Fruit fly (Drosophila melanogaster) whole organism, embryonic: Measurements from ENCODE around the gene Epp.

Source experiments
- Aef1 ChIP-seq: fragments of 200-800 bp; sonication (Bioruptor generic); IDR thresholded peaks from 3 replicates; pipeline ENCODE4 v1.3.6; 2022; ENCODE audit warnings: missing biosample characterization, missing genetic modification characterization
- Blimp-1 ChIP-seq: fragments of 200-800 bp; sonication (Bioruptor generic); optimal IDR thresholded peaks from 3 replicates; lab custom pipeline; 2018; ENCODE audit warnings: missing biosample characterization, missing genetic modification characterization, mild to moderate bottlenecking, moderate library complexity, missing genetic modification reagents
- CG1024 ChIP-seq: fragments of 200-800 bp; sonication (Bioruptor generic); IDR thresholded peaks from 2 replicates; pipeline ENCODE4 v1.3.6; 2022; ENCODE audit warnings: missing biosample characterization, missing genetic modification characterization
- CG11696 ChIP-seq: fragments of 200-800 bp; sonication (Bioruptor generic); IDR thresholded peaks from 2 replicates; pipeline ENCODE4 v1.3.6; 2022; ENCODE audit warnings: missing biosample characterization, missing genetic modification characterization
- CG1233 ChIP-seq: fragments of 200-800 bp; sonication (Bioruptor generic); optimal IDR thresholded peaks from 4 replicates; lab custom pipeline; 2018; ENCODE audit warnings: missing biosample characterization, mild to moderate bottlenecking, missing genetic modification characterization
- CG13424 ChIP-seq: fragments of 200-800 bp; sonication (Bioruptor generic); optimal IDR thresholded peaks from 2 replicates; lab custom pipeline; 2019; ENCODE audit warnings: missing biosample characterization, mild to moderate bottlenecking, missing genetic modification characterization, moderate library complexity
- CG14050 ChIP-seq: fragments of 200-800 bp; sonication (Bioruptor generic); IDR thresholded peaks from 3 replicates; pipeline ENCODE4 v1.3.6; 2022; ENCODE audit warnings: missing biosample characterization, missing genetic modification characterization
- CG15011 ChIP-seq: fragments of 200-800 bp; sonication (Bioruptor generic); optimal IDR thresholded peaks from 3 replicates; lab custom pipeline; 2018; ENCODE audit warnings: missing biosample characterization, mild to moderate bottlenecking, missing genetic modification characterization
- CG15269 ChIP-seq: fragments of 200-800 bp; sonication (Bioruptor generic); optimal IDR thresholded peaks from 2 replicates; lab custom pipeline; 2018; ENCODE audit warnings: missing biosample characterization, mild to moderate bottlenecking, missing genetic modification characterization, moderate library complexity
- CG17912 ChIP-seq: fragments of 200-800 bp; sonication (Bioruptor generic); optimal IDR thresholded peaks from 2 replicates; lab custom pipeline; 2018; ENCODE audit warnings: missing biosample characterization, mild to moderate bottlenecking, missing genetic modification characterization
- CG18476 ChIP-seq: fragments of 200-800 bp; sonication (Bioruptor generic); optimal IDR thresholded peaks from 2 replicates; lab custom pipeline; 2016; ENCODE audit warnings: missing biosample characterization, mild to moderate bottlenecking, missing genetic modification characterization
- CG2202 ChIP-seq: fragments of 200-800 bp; sonication (Bioruptor generic); optimal IDR thresholded peaks from 2 replicates; lab custom pipeline; 2018; ENCODE audit warnings: missing biosample characterization, mild to moderate bottlenecking, missing genetic modification characterization
- CG2875 ChIP-seq: fragments of 200-800 bp; sonication (Bioruptor generic); optimal IDR thresholded peaks from 2 replicates; lab custom pipeline; 2017; ENCODE audit warnings: missing biosample characterization, mild to moderate bottlenecking, missing genetic modification characterization, missing genetic modification reagents
- CG3163 ChIP-seq: fragments of 200-800 bp; sonication (Bioruptor generic); optimal IDR thresholded peaks from 3 replicates; lab custom pipeline; 2016; ENCODE audit warnings: missing biosample characterization, missing genetic modification characterization
- CG33557 ChIP-seq: fragments of 200-800 bp; sonication (Bioruptor generic); optimal IDR thresholded peaks from 2 replicates; lab custom pipeline; 2019; ENCODE audit warnings: missing biosample characterization, mild to moderate bottlenecking, missing genetic modification characterization, moderate library complexity
- CG4707 ChIP-seq: fragments of 200-800 bp; sonication (Bioruptor generic); optimal IDR thresholded peaks from 2 replicates; lab custom pipeline; 2018; ENCODE audit warnings: missing biosample characterization, mild to moderate bottlenecking, missing genetic modification characterization, moderate library complexity
- CG7745 ChIP-seq: fragments of 200-800 bp; sonication (Bioruptor generic); optimal IDR thresholded peaks from 2 replicates; lab custom pipeline; 2018; ENCODE audit warnings: missing biosample characterization, mild to moderate bottlenecking, missing genetic modification characterization, moderate library complexity
- CG8281 ChIP-seq: fragments of 200-800 bp; sonication (Bioruptor generic); optimal IDR thresholded peaks from 2 replicates; lab custom pipeline; 2018; ENCODE audit warnings: missing biosample characterization, mild to moderate bottlenecking, missing genetic modification characterization, moderate library complexity
- CG8924 ChIP-seq: fragments of 200-800 bp; optimal IDR thresholded peaks from 3 replicates; lab custom pipeline; 2019; ENCODE audit warnings: missing biosample characterization, mild to moderate bottlenecking, missing genetic modification characterization, moderate library complexity
- CHES-1-like ChIP-seq: fragments of 200-800 bp; sonication (Bioruptor generic); optimal IDR thresholded peaks from 2 replicates; lab custom pipeline; 2016; ENCODE audit warnings: missing biosample characterization, missing genetic modification characterization
- Dip2 ChIP-seq: fragments of 200-800 bp; sonication (Bioruptor generic); IDR thresholded peaks from 2 replicates; pipeline ENCODE4 v1.3.6; 2022; ENCODE audit warnings: missing biosample characterization, missing genetic modification characterization
- Fer2 ChIP-seq: fragments of 200-800 bp; sonication (Bioruptor generic); optimal IDR thresholded peaks from 2 replicates; lab custom pipeline; 2018; ENCODE audit warnings: missing biosample characterization, mild to moderate bottlenecking, missing genetic modification characterization, moderate library complexity
- H2.0 ChIP-seq: fragments of 200-800 bp; sonication (Bioruptor generic); IDR thresholded peaks from 2 replicates; pipeline ENCODE4 v1.3.6; 2022; ENCODE audit warnings: missing biosample characterization, missing genetic modification characterization
- Hmr ChIP-seq: fragments of 200-800 bp; sonication (Bioruptor generic); optimal IDR thresholded peaks from 3 replicates; lab custom pipeline; 2017; ENCODE audit warnings: mild to moderate bottlenecking, missing biosample characterization, missing genetic modification reagents, missing genetic modification characterization
- MESR4 ChIP-seq: fragments of 200-800 bp; sonication (Bioruptor generic); optimal IDR thresholded peaks from 2 replicates; lab custom pipeline; 2018; ENCODE audit warnings: missing biosample characterization, mild to moderate bottlenecking, missing genetic modification characterization, moderate library complexity
- Myb ChIP-seq: fragments of 200-800 bp; sonication (Bioruptor generic); optimal IDR thresholded peaks from 2 replicates; lab custom pipeline; 2016; ENCODE audit warnings: missing biosample characterization, missing genetic modification characterization
- Neu2 ChIP-seq: fragments of 200-800 bp; sonication (Bioruptor generic); optimal IDR thresholded peaks from 3 replicates; lab custom pipeline; 2016; ENCODE audit warnings: missing biosample characterization, missing genetic modification characterization, borderline replicate concordance
- Sry-β ChIP-seq: fragments of 200-800 bp; sonication (Bioruptor generic); optimal IDR thresholded peaks from 2 replicates; lab custom pipeline; 2018; ENCODE audit warnings: missing biosample characterization, mild to moderate bottlenecking, missing genetic modification characterization, moderate library complexity
- TFAM ChIP-seq: fragments of 200-800 bp; sonication (Bioruptor generic); optimal IDR thresholded peaks from 2 replicates; lab custom pipeline; 2017; ENCODE audit warnings: missing biosample characterization, missing genetic modification characterization, inconsistent platforms
- abd-A ChIP-seq: fragments of 200-800 bp; sonication (Bioruptor generic); optimal IDR thresholded peaks from 3 replicates; lab custom pipeline; 2019; ENCODE audit warnings: missing biosample characterization, mild to moderate bottlenecking, missing genetic modification characterization, moderate library complexity
- ato ChIP-seq: fragments of 200-800 bp; sonication (Bioruptor generic); IDR thresholded peaks from 2 replicates; pipeline ENCODE4 v1.3.6; 2022; ENCODE audit warnings: missing biosample characterization, missing genetic modification characterization; ENCODE audit not compliant: partially characterized antibody
- bowl ChIP-seq: fragments of 200-800 bp; sonication (Bioruptor generic); IDR thresholded peaks from 2 replicates; pipeline ENCODE4 v1.3.6; 2022; ENCODE audit warnings: missing biosample characterization, missing genetic modification characterization
- ewg ChIP-seq: fragments of 200-800 bp; sonication (Bioruptor generic); optimal IDR thresholded peaks from 3 replicates; lab custom pipeline; 2017; ENCODE audit warnings: mild to moderate bottlenecking, missing biosample characterization, missing genetic modification reagents, missing genetic modification characterization
- fd64A ChIP-seq: fragments of 200-800 bp; sonication (Bioruptor generic); optimal IDR thresholded peaks from 3 replicates; lab custom pipeline; 2018; ENCODE audit warnings: missing biosample characterization, mild to moderate bottlenecking, missing genetic modification characterization
- lilli ChIP-seq: fragments of 200-800 bp; sonication (Bioruptor generic); optimal IDR thresholded peaks from 3 replicates; lab custom pipeline; 2016; ENCODE audit warnings: missing biosample characterization, missing genetic modification characterization
- nom ChIP-seq: fragments of 200-800 bp; sonication (Bioruptor generic); optimal IDR thresholded peaks from 2 replicates; lab custom pipeline; 2017; ENCODE audit warnings: missing biosample characterization, missing genetic modification characterization, mild to moderate bottlenecking, moderate library complexity, missing genetic modification reagents
- odd ChIP-seq: fragments of 200-800 bp; sonication (Bioruptor generic); optimal IDR thresholded peaks from 2 replicates; lab custom pipeline; 2017; ENCODE audit warnings: missing biosample characterization, mild to moderate bottlenecking, missing genetic modification characterization
- org-1 ChIP-seq: fragments of 200-800 bp; sonication (Bioruptor generic); optimal IDR thresholded peaks from 2 replicates; lab custom pipeline; 2017; ENCODE audit warnings: missing biosample characterization, missing genetic modification characterization
- pfk ChIP-seq: fragments of 200-800 bp; sonication (Bioruptor generic); optimal IDR thresholded peaks from 2 replicates; lab custom pipeline; 2018; ENCODE audit warnings: missing biosample characterization, mild to moderate bottlenecking, missing genetic modification characterization, moderate library complexity
- scrt ChIP-seq: fragments of 200-800 bp; sonication (Bioruptor generic); optimal IDR thresholded peaks from 2 replicates; lab custom pipeline; 2018; ENCODE audit warnings: missing biosample characterization, mild to moderate bottlenecking, missing genetic modification characterization, moderate library complexity
- sd ChIP-seq: fragments of 200-800 bp; sonication (Bioruptor generic); optimal IDR thresholded peaks from 3 replicates; lab custom pipeline; 2018; ENCODE audit warnings: missing biosample characterization, mild to moderate bottlenecking, missing genetic modification characterization, moderate library complexity
- sens-2 ChIP-seq: fragments of 200-800 bp; sonication (Bioruptor generic); IDR thresholded peaks from 2 replicates; pipeline ENCODE4 v1.3.6; 2022; ENCODE audit warnings: missing biosample characterization, missing genetic modification characterization
- sisA ChIP-seq: fragments of 200-800 bp; sonication (Bioruptor generic); IDR thresholded peaks from 2 replicates; pipeline ENCODE4 v1.3.6; 2022; ENCODE audit warnings: missing biosample characterization, missing genetic modification characterization
- sna ChIP-seq: fragments of 200-800 bp; sonication (Bioruptor generic); IDR thresholded peaks from 2 replicates; pipeline ENCODE4 v1.3.6; 2022; ENCODE audit warnings: missing biosample characterization, missing genetic modification characterization; ENCODE audit not compliant: partially characterized antibody
- tin ChIP-seq: fragments of 200-800 bp; sonication (Bioruptor generic); optimal IDR thresholded peaks from 3 replicates; lab custom pipeline; 2016; ENCODE audit warnings: missing biosample characterization, missing genetic modification characterization
- tup ChIP-seq: fragments of 200-800 bp; sonication (Bioruptor generic); optimal IDR thresholded peaks from 2 replicates; lab custom pipeline; 2016; ENCODE audit warnings: missing biosample characterization, mild to moderate bottlenecking, missing genetic modification characterization, moderate library complexity
- yki ChIP-seq: fragments of >200 bp; optimal IDR thresholded peaks from 3 replicates; lab custom pipeline; 2018
- zen ChIP-seq: fragments of 200-800 bp; sonication (Bioruptor generic); optimal IDR thresholded peaks from 3 replicates; lab custom pipeline; 2018; ENCODE audit warnings: missing biosample characterization, mild to moderate bottlenecking, missing genetic modification characterization, moderate library complexity

The Epp gene

dm6 chr3R:23992823-23993797, at the start of gene Epp, which contains the start of gene Rab7 (continued):
- peak; percentile 12 for TF ChIP-seq ewg (GFP tag; lab: Kevin White, UChicago)
- TF ChIP-seq CG33557 = no peak
- TF ChIP-seq CG3163 (GFP tag; lab: Kevin White, UChicago) = peak; percentile 56
- no peak for TF ChIP-seq CG8281 (tag; lab: Kevin White, UChicago)
- TF ChIP-seq scrt = peak; percentile 2
- TF ChIP-seq ato (GFP tag; lab: Robert Waterston, UW) = peak; percentile 87
- no peak for TF ChIP-seq CG7745
- peak; percentile 68; the same call in 2 of the 3 replicates for TF ChIP-seq Aef1 (GFP tag; lab: Robert Waterston, UW)
- no peak for TF ChIP-seq CG11696 (GFP tag; lab: Robert Waterston, UW)
- peak; percentile 90 for TF ChIP-seq nom (GFP tag; lab: Kevin White, UChicago)
- TF ChIP-seq Fer2 (tag; lab: Kevin White, UChicago) = peak; percentile 23
- TF ChIP-seq CG1024 = no peak
- no peak for TF ChIP-seq CG2875
- peak; percentile 2 for TF ChIP-seq pfk
- TF ChIP-seq zen (tag; lab: Kevin White, UChicago) = peak; percentile 60
- TF ChIP-seq CHES-1-like (GFP tag; lab: Kevin White, UChicago) = peak; percentile 85
- TF ChIP-seq CG17912 (GFP tag; lab: Kevin White, UChicago) = peak; percentile 22
- peak; percentile 12 for TF ChIP-seq odd
- TF ChIP-seq org-1 (GFP tag; lab: Kevin White, UChicago) = no peak
- no peak for TF ChIP-seq CG18476 (GFP tag; lab: Kevin White, UChicago)
- peak; percentile 12 for TF ChIP-seq CG1233 (GFP tag; lab: Kevin White, UChicago)
- TF ChIP-seq CG13424 (tag; lab: Kevin White, UChicago) = peak; percentile 19
- TF ChIP-seq CG4707 (GFP tag; lab: Kevin White, UChicago) = peak; percentile 15
- no peak for TF ChIP-seq H2.0 (GFP tag; lab: Robert Waterston, UW)
- peak; percentile 53 for TF ChIP-seq Blimp-1 (GFP tag; lab: Kevin White, UChicago)
- peak; percentile 22; the same call in 1 of the 2 replicates for TF ChIP-seq sisA
- no peak for TF ChIP-seq TFAM (GFP tag; lab: Kevin White, UChicago)
- no peak for TF ChIP-seq abd-A (tag; lab: Kevin White, UChicago)
- TF ChIP-seq fd64A (GFP tag; lab: Kevin White, UChicago) = no peak
- TF ChIP-seq Neu2 = no peak
- no peak for TF ChIP-seq Dip2
- TF ChIP-seq MESR4 (GFP tag; lab: Kevin White, UChicago) = peak; percentile 99
- TF ChIP-seq CG14050 = no peak
- peak; percentile 92 for TF ChIP-seq sd
- no peak for TF ChIP-seq bowl (GFP tag; lab: Robert Waterston, UW)
- no peak for TF ChIP-seq tup
- no peak for TF ChIP-seq yki
- peak; percentile 56 for TF ChIP-seq CG8924 (tag; lab: Kevin White, UChicago)
- no peak for TF ChIP-seq sens-2 (GFP tag; lab: Robert Waterston, UW)
- peak; percentile 10 for TF ChIP-seq tin (GFP tag; lab: Kevin White, UChicago)
- TF ChIP-seq lilli (GFP tag; lab: Kevin White, UChicago) = peak; percentile 67
- TF ChIP-seq Myb = peak; percentile 46
- TF ChIP-seq Hmr (GFP tag; lab: Kevin White, UChicago) = peak; percentile 44
- peak; percentile 80 for TF ChIP-seq sna (GFP tag; lab: Robert Waterston, UW)
- TF ChIP-seq Sry-β (GFP tag; lab: Kevin White, UChicago) = peak; percentile 23
- TF ChIP-seq CG2202 (tag; lab: Kevin White, UChicago) = peak; percentile 3
- no peak for TF ChIP-seq CG15011 (GFP tag; lab: Kevin White, UChicago)
- no peak for TF ChIP-seq CG15269 (tag; lab: Kevin White, UChicago)
